Fruit fly (Drosophila melanogaster): Measurements from ENCODE around the gene Ccz1.

Ccz1 gene

DNA sequence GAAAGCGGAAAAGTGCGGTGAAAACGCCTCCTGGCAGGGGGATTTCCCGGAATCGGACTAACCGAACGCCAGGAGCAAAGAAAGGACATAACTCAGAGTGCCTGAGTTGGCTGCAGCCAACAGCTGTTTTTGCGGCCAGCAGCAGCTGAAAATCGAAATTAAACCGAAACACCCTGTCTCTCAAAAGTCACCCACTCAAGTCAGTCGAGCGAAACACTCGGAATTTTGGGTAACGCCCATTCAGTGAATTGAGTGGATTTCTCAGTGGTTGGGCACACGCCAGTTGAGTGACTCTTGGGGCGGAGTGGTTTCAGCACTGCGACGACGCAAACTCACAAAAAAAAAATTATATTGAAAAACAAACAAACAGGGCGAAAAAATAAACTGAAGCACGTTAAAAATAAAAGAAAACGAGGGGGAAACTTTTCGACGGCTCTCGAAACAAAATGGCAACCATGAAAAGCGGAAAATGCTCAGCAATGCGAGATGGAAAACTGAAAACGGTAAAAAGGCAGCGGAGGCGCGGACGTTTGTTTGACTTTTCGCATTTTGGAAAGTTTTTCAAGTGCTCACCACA, 20.1 kb downstream of the Ccz1 start:
- TF ChIP-seq Myc (optimal IDR thresholded peaks at IDR 0.05) (no peak), CG32264 (GFP tag; optimal IDR thresholded peaks at IDR 0.05) (no peak), CG9705 (GFP tag; optimal IDR thresholded peaks at IDR 0.05) (no peak), Sp1 (GFP tag; optimal IDR thresholded peaks at IDR 0.05) (peak; percentile 69), brk (GFP tag; optimal IDR thresholded peaks at IDR 0.05) (no peak), foxo (GFP tag; optimal IDR thresholded peaks at IDR 0.05) (no peak), psq (GFP tag; optimal IDR thresholded peaks at IDR 0.05) (no peak), rgr (GFP tag; optimal IDR thresholded peaks at IDR 0.05) (no peak), HLH106 (tag; optimal IDR thresholded peaks at IDR 0.05) (no peak), GATAd (GFP tag; optimal IDR thresholded peaks at IDR 0.05) (no peak), pan (optimal IDR thresholded peaks at IDR 0.05) (no peak), Rel (GFP tag; optimal IDR thresholded peaks at IDR 0.05) (peak; percentile 57), Rel (tag; optimal IDR thresholded peaks at IDR 0.05) (peak; percentile 38), Hnf4 (GFP tag; optimal IDR thresholded peaks at IDR 0.05) (no peak), CrebA (GFP tag; optimal IDR thresholded peaks at IDR 0.05; ENCODE audit: borderline replicate concordance) (peak; percentile 18), Hr78 (GFP tag; optimal IDR thresholded peaks at IDR 0.05) (no peak), N (GFP tag; optimal IDR thresholded peaks at IDR 0.05) (no peak), fru (GFP tag; optimal IDR thresholded peaks at IDR 0.05) (no peak), br (GFP tag; optimal IDR thresholded peaks at IDR 0.05) (no peak), tai (GFP tag; optimal IDR thresholded peaks at IDR 0.05) (no peak), sv (GFP tag; optimal IDR thresholded peaks at IDR 0.05) (no peak)

DNA sequence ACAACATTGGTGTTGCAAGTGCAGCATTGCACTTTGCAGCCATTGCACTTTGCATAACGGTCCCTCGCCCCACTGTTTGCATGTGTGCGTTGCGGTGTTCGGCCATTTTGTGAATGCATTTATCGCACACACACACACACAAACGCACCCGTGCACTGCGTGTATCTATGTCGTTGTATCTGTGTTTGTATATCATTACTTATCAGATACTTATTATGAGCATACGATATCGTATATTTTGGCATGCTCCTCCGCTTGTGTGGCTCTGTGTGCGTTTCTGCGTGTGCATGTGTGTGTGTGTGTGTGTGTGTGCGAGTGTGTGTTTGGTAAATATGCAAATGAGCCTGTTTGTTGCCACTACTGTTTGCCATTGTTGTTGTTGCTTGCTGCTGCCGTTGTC, 22.1 kb downstream of the Ccz1 start:
- TF ChIP-seq Dfd (GFP tag; optimal IDR thresholded peaks at IDR 0.05) (peak; percentile 67), Hr83 (GFP tag; optimal IDR thresholded peaks at IDR 0.05; ENCODE audit: poor library complexity, severe bottlenecking) (no peak)

- no peak for TF ChIP-seq Mio (GFP tag; optimal IDR thresholded peaks at IDR 0.05)
- no peak for TF ChIP-seq Dfd (GFP tag; optimal IDR thresholded peaks at IDR 0.05)
- no peak for TF ChIP-seq ey (GFP tag; optimal IDR thresholded peaks at IDR 0.05)
- TF ChIP-seq Myc (optimal IDR thresholded peaks at IDR 0.05), result no peak
- no peak for TF ChIP-seq sage (GFP tag; optimal IDR thresholded peaks at IDR 0.05)
- no peak for TF ChIP-seq Abd-B (GFP tag; optimal IDR thresholded peaks at IDR 0.05)
- no peak for TF ChIP-seq GATAd (GFP tag; optimal IDR thresholded peaks at IDR 0.05)
- no peak for TF ChIP-seq HLH106 (tag; optimal IDR thresholded peaks at IDR 0.05)
- no peak for TF ChIP-seq pan (optimal IDR thresholded peaks at IDR 0.05)
- TF ChIP-seq usp (GFP tag; optimal IDR thresholded peaks at IDR 0.05), result no peak
- TF ChIP-seq dsf (GFP tag; optimal IDR thresholded peaks at IDR 0.05; ENCODE audit: borderline replicate concordance), result no peak
- TF ChIP-seq Jra (GFP tag; optimal IDR thresholded peaks at IDR 0.05), result no peak
- TF ChIP-seq jim (GFP tag; optimal IDR thresholded peaks at IDR 0.05), result no peak
Measured at dm6 chr3L:3875996-3876395, 23.0 kb downstream of the Ccz1 start.

dm6 chr3L:3875004-3875403, 24.0 kb downstream of the Ccz1 start:
- no peak for TF ChIP-seq Jra (GFP tag; optimal IDR thresholded peaks at IDR 0.05)
- peak; percentile 13 for TF ChIP-seq sv (GFP tag; optimal IDR thresholded peaks at IDR 0.05)

dm6 chr3L:3873094-3873493, 25.9 kb downstream of the Ccz1 start:
- no peak for TF ChIP-seq CG32264 (GFP tag; optimal IDR thresholded peaks at IDR 0.05)
- TF ChIP-seq sv (GFP tag; optimal IDR thresholded peaks at IDR 0.05), result no peak
- TF ChIP-seq h (GFP tag; optimal IDR thresholded peaks at IDR 0.05), result no peak
- TF ChIP-seq OdsH (GFP tag; optimal IDR thresholded peaks at IDR 0.05), result no peak
- no peak for TF ChIP-seq CG9705 (GFP tag; optimal IDR thresholded peaks at IDR 0.05)
- no peak for TF ChIP-seq foxo (GFP tag; optimal IDR thresholded peaks at IDR 0.05)
- TF ChIP-seq woc (GFP tag; optimal IDR thresholded peaks at IDR 0.05), result no peak
- no peak for TF ChIP-seq ey (GFP tag; optimal IDR thresholded peaks at IDR 0.05)
- no peak for TF ChIP-seq Rel (GFP tag; optimal IDR thresholded peaks at IDR 0.05)
- no peak for TF ChIP-seq Rel (tag; optimal IDR thresholded peaks at IDR 0.05)
- no peak for TF ChIP-seq brk (GFP tag; optimal IDR thresholded peaks at IDR 0.05)
- no peak for TF ChIP-seq Mio (GFP tag; optimal IDR thresholded peaks at IDR 0.05)
- TF ChIP-seq Jra (GFP tag; optimal IDR thresholded peaks at IDR 0.05), result no peak

All from whole organism, wandering third instar larva.